Worm (Caenorhabditis elegans): ENCODE measurements around the gene F17C8.7.

F17C8.7 gene

DNA sequence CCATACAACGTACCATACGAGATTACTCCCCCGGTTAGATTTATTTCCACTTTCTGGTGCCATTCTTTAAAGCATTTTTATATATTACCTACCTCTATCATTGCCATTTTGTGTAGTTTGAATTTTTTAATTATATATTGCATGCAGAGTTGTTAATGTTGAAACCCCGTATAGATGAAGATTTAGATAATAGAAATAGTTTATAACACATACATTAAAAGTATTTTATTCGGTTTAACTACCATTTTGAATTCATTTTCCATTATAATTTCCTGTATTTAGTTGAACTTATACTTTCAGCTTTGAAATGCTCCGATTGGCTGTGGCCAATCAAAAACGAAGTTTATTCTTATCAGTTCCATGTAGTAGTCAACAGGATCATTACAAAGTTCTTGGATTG is 37.7 kb upstream of the F17C8.7 start, which contains the start of gene dnj-18:
dnj-18 (plus strand) TSS at position 301 of the 400 bp plus-strand sequence.
- TF ChIP-seq dmd-4 (tag; optimal IDR thresholded peaks at IDR 0.05; ENCODE audit: borderline replicate concordance) = no peak
- TF ChIP-seq ceh-22 (tag; optimal IDR thresholded peaks at IDR 0.05) = no peak
- no peak for TF ChIP-seq elt-4 (tag; optimal IDR thresholded peaks at IDR 0.05)
- no peak for TF ChIP-seq hlh-6 (tag; optimal IDR thresholded peaks at IDR 0.05)
- TF ChIP-seq ztf-16 (tag; optimal IDR thresholded peaks at IDR 0.05) = no peak
- no peak for TF ChIP-seq K02D7.2 (tag; optimal IDR thresholded peaks at IDR 0.05)
- no peak for TF ChIP-seq hlh-13 (GFP tag; optimal IDR thresholded peaks at IDR 0.05)
- no peak for TF ChIP-seq pat-9 (tag; optimal IDR thresholded peaks at IDR 0.05)
- TF ChIP-seq Y22D7AL.16 (tag; optimal IDR thresholded peaks at IDR 0.05) = no peak
- no peak for TF ChIP-seq mec-3 (tag; optimal IDR thresholded peaks at IDR 0.05; ENCODE audit: borderline replicate concordance)
- TF ChIP-seq ceh-19 (GFP tag; optimal IDR thresholded peaks at IDR 0.05) = no peak
- TF ChIP-seq ttx-3 (tag; optimal IDR thresholded peaks at IDR 0.05) = no peak
- no peak for TF ChIP-seq K09A11.1 (tag; optimal IDR thresholded peaks at IDR 0.05; ENCODE audit: insufficient read depth)
- TF ChIP-seq unc-86 (tag; optimal IDR thresholded peaks at IDR 0.05) = no peak
- no peak for TF ChIP-seq lin-11 (tag; optimal IDR thresholded peaks at IDR 0.05)
- no peak for TF ChIP-seq ceh-18 (tag; optimal IDR thresholded peaks at IDR 0.05)
- TF ChIP-seq pag-3 (tag; optimal IDR thresholded peaks at IDR 0.05; ENCODE audit: borderline replicate concordance) = no peak
- no peak for TF ChIP-seq ceh-31 (tag; optimal IDR thresholded peaks at IDR 0.05)
- TF ChIP-seq syd-9 (tag; optimal IDR thresholded peaks at IDR 0.05) = no peak
- TF ChIP-seq odd-2 (tag; optimal IDR thresholded peaks at IDR 0.05) = no peak

DNA sequence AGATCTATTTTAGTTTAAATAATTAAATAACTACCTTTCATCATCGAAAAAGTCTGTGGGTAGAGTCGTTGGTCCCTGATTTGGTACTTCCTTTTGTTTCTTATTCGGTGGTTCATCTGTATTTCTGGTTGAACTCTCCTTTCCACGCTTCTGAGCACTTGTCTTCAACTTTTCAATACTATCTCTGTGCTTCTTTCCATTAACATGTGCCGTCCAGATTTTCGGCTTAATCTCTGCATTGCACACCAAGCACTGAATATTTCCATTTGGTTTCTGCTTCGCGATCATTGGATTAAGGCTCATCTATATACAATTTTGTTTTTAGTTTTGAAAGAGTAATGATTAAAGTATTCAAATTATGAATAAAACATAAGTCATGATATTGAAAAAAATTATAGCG is 35.6 kb upstream of the F17C8.7 start, which contains the start of gene sel-13:
sel-13 (minus strand) TSS at position 303 of the 400 bp plus-strand sequence.
- no peak for TF ChIP-seq F13H6.1 (tag; optimal IDR thresholded peaks at IDR 0.05)
- no peak for TF ChIP-seq ceh-34 (tag; optimal IDR thresholded peaks at IDR 0.05)
- no peak for TF ChIP-seq ref-2 (tag; optimal IDR thresholded peaks at IDR 0.05)
- no peak for TF ChIP-seq tbx-2 (tag; optimal IDR thresholded peaks at IDR 0.05)
- no peak for TF ChIP-seq zip-5 (tag; optimal IDR thresholded peaks at IDR 0.05)
- no peak for TF ChIP-seq elt-4 (tag; optimal IDR thresholded peaks at IDR 0.05)
- no peak for TF ChIP-seq ceh-14 (tag; optimal IDR thresholded peaks at IDR 0.05)
- TF ChIP-seq hlh-6 (tag; optimal IDR thresholded peaks at IDR 0.05) = no peak

DNA sequence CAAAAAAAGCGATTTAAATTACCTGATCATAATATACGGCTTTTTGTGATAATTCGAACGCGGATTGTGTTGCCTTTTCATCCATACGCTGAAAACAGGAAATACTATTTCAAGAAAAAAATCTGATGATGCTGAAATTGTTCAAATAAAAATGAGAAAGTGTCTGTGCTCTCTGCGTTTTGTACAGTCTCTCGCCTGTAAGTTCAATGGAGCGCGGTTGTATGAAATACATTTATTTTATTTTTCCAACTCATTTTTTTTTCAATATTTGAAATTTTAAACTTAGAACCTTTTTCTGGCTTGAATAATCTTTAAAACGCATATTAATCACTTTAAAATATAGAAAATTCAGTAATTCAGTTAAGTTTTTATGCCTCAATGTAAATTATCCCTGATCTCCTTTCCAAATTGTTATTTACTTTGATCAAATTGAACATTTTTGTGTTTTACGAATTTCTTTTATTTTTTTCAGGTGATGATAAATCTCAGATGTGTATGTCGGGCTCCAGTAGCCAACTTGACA is 31.6 kb upstream of the F17C8.7 start, which contains the start of the genes clp-2 and mrpl-16:
clp-2 (minus strand) TSS at position 94 of the 523 bp plus-strand sequence.
mrpl-16 (plus strand) TSS at position 473 of the 523 bp plus-strand sequence.
- no peak for TF ChIP-seq lin-11 (tag; optimal IDR thresholded peaks at IDR 0.05)
- TF ChIP-seq pat-9 (tag; optimal IDR thresholded peaks at IDR 0.05) = no peak
- TF ChIP-seq zip-5 (tag; optimal IDR thresholded peaks at IDR 0.05) = no peak
- TF ChIP-seq ceh-9 (tag; optimal IDR thresholded peaks at IDR 0.05) = no peak
- TF ChIP-seq fkh-10 (GFP tag; optimal IDR thresholded peaks at IDR 0.05) = no peak
- peak; percentile 18 for TF ChIP-seq unc-42 (tag; optimal IDR thresholded peaks at IDR 0.05)

DNA sequence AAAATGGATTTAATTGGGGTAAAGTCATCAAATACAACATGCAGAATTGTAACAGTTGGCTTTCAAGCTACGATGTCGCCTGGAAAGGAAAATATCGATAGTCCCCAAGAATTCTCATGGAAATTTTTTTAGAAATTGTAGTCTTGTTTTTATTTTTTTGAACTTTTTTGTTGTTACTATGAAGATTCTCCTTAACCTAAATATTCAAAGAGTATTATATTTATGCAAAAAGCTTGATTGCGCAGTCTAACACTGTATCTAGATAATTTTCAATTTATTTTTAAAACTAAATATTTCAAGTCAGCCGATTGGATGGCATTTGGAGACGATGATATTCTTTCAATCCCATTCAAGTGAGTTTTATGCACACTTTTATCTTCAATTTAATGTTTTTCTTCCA is 30.3 kb upstream of the F17C8.7 start, which contains the start of gene pgap-2:
pgap-2 (plus strand) TSS at position 301 of the 400 bp plus-strand sequence.
- no peak for TF ChIP-seq pat-9 (tag; optimal IDR thresholded peaks at IDR 0.05)
- TF ChIP-seq ceh-22 (tag; optimal IDR thresholded peaks at IDR 0.05) = no peak
- TF ChIP-seq ceh-31 (tag; optimal IDR thresholded peaks at IDR 0.05) = no peak
- no peak for TF ChIP-seq fkh-6 (tag; optimal IDR thresholded peaks at IDR 0.05)
- TF ChIP-seq nfya-1 (tag; optimal IDR thresholded peaks at IDR 0.05) = no peak

DNA sequence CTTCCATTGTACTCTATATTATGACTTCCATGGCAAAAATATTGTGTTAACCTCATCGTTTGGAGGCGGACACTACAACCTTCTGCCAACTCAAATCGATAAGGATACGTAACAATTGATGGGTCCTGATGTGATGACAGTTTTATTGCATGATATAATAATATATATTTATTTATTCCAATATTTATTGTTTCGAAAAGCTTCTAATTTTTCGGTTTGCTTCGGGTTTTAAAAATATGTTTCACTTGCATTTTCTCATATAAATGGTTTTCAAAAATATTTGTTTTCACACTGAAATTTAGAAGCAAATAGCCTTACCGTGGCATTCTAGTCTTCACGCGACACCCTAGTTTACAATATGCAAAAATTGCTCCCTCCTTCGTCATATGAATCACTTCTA is 28.9 kb upstream of the F17C8.7 start, which contains the start of gene T04A8.13:
T04A8.13 (plus strand) TSS at position 301 of the 400 bp plus-strand sequence.
- no peak for TF ChIP-seq nhr-11 (tag; optimal IDR thresholded peaks at IDR 0.05)

Measured in whole organism, late embryonic.